Worm (Caenorhabditis elegans): ENCODE results near the gene sup-1.

The sup-1 gene

ce11 chrIII:11694506-11694947 lies 42.9 kb downstream of the sup-1 start (continued):
- TF ChIP-seq die-1 (tag; optimal IDR thresholded peaks at IDR 0.05) (no peak), lir-1 (GFP tag; conservative IDR thresholded peaks at IDR 0.05) (no peak), ekl-4 (GFP tag; IDR thresholded peaks at IDR 0.05) (no peak), athp-1 (tag; optimal IDR thresholded peaks at IDR 0.05) (no peak), ets-4 (GFP tag; optimal IDR thresholded peaks at IDR 0.05) (no peak), lsy-27 (tag; optimal IDR thresholded peaks at IDR 0.05; ENCODE audit: borderline replicate concordance, insufficient read depth) (no peak), K12H6.12 (tag; optimal IDR thresholded peaks at IDR 0.05) (no peak), ztf-26 (tag; optimal IDR thresholded peaks at IDR 0.05) (peak; percentile 52), ama-1 (optimal IDR thresholded peaks at IDR 0.05) (no peak), ama-1 (GFP tag; optimal IDR thresholded peaks at IDR 0.05) (no peak), K11D2.4 (GFP tag; IDR thresholded peaks at IDR 0.05) (peak; percentile 45; the same call in 1 of the 2 replicates), ztf-3 (GFP tag; optimal IDR thresholded peaks at IDR 0.05) (no peak), zim-3 (tag; optimal IDR thresholded peaks at IDR 0.05) (peak; percentile 51), F49E8.2 (tag; optimal IDR thresholded peaks at IDR 0.05; ENCODE audit: insufficient read depth) (no peak), pha-4 (tag; optimal IDR thresholded peaks at IDR 0.05) (no peak), B0336.3 (GFP tag; IDR thresholded peaks at IDR 0.05) (peak; percentile 65; the same call in 1 of the 2 replicates), hlh-12 (tag; optimal IDR thresholded peaks at IDR 0.05) (no peak), lin-54 (GFP tag; optimal IDR thresholded peaks at IDR 0.05) (no peak), hsf-1 (GFP tag; IDR thresholded peaks at IDR 0.05) (0 out of 2 replicates have a peak, but pooled peaks have one; percentile 19), F10E7.11 (tag; optimal IDR thresholded peaks at IDR 0.05) (no peak), F23B12.7 (tag; optimal IDR thresholded peaks at IDR 0.05; ENCODE audit: insufficient read depth) (no peak), aptf-2 (GFP tag; conservative IDR thresholded peaks at IDR 0.05) (no peak), F39B2.1 (GFP tag; IDR thresholded peaks at IDR 0.05) (no peak), attf-3 (GFP tag; conservative IDR thresholded peaks at IDR 0.05) (no peak), snpc-1.3 (tag; optimal IDR thresholded peaks at IDR 0.05; ENCODE audit: insufficient read depth) (no peak), ztf-6 (GFP tag; IDR thresholded peaks at IDR 0.05) (no peak), ceh-58 (GFP tag; IDR thresholded peaks at IDR 0.05) (no peak), repo-1 (tag; optimal IDR thresholded peaks at IDR 0.05) (peak; percentile 51), hrde-1 (tag; optimal IDR thresholded peaks at IDR 0.05; ENCODE audit: borderline replicate concordance) (no peak), tlf-1 (GFP tag; optimal IDR thresholded peaks at IDR 0.05) (no peak), B0261.1 (tag; optimal IDR thresholded peaks at IDR 0.05) (no peak), somi-1 (GFP tag; optimal IDR thresholded peaks at IDR 0.05) (no peak), tbx-9 (tag; optimal IDR thresholded peaks at IDR 0.05; ENCODE audit: borderline replicate concordance) (no peak), hmg-20 (GFP tag; IDR thresholded peaks at IDR 0.05) (0 out of 2 replicates have a peak, but pooled peaks have one; percentile 21), F33H1.4 (GFP tag; IDR thresholded peaks at IDR 0.05) (no peak), pbrm-1 (GFP tag; IDR thresholded peaks at IDR 0.05) (peak; percentile 46; the same call in 1 of the 2 replicates), egrh-3 (GFP tag; IDR thresholded peaks at IDR 0.05) (no peak), T26A5.8 (tag; optimal IDR thresholded peaks at IDR 0.05) (no peak), egl-44 (GFP tag; IDR thresholded peaks at IDR 0.05) (no peak), akir-1 (GFP tag; optimal IDR thresholded peaks at IDR 0.05) (no peak), dpff-1 (tag; optimal IDR thresholded peaks at IDR 0.05) (peak; percentile 80), xnd-1 (tag; optimal IDR thresholded peaks at IDR 0.05) (no peak), ZK185.1 (tag; optimal IDR thresholded peaks at IDR 0.05; ENCODE audit: poor library complexity, severe bottlenecking) (peak; percentile 65), nhr-120 (GFP tag; IDR thresholded peaks at IDR 0.05) (no peak), bed-1 (GFP tag; IDR thresholded peaks at IDR 0.05) (no peak), lin-26 (GFP tag; IDR thresholded peaks at IDR 0.05) (0 out of 2 replicates have a peak, but pooled peaks have one; percentile 56), madf-6 (GFP tag; IDR thresholded peaks at IDR 0.05) (no peak), ceh-79 (tag; optimal IDR thresholded peaks at IDR 0.05) (no peak), dox-1 (GFP tag; IDR thresholded peaks at IDR 0.05) (no peak; the same call in 1 of the 2 replicates)

Measured in whole organism, young adult.